Comparison of ENCODE assay signal across 3 worm cellular contexts in genomic region chrII:4341484-4341883, ce11.
A peak's percentile ranks its signal among the peaks of the same experiment; 100 is the strongest.
TF ChIP-seq lines count a peak whose summit lies in the region.

No protein-coding gene starts in this region.

TF ChIP-seq in whole organism, L3 larva, 47 proteins besides CTCF, POLR2A, EP300 and RAD21:
- TF ChIP-seq nhr-76 (tag; optimal IDR thresholded peaks at IDR 0.05; lab: Kevin White, UChicago) (no peak), nfya-1 (tag; optimal IDR thresholded peaks at IDR 0.05; lab: Kevin White, UChicago; ENCODE audit: insufficient read depth) (peak; percentile 99)

TF ChIP-seq in whole organism, late embryonic, 69 proteins besides CTCF, POLR2A, EP300 and RAD21:
- TF ChIP-seq pha-4 (tag; optimal IDR thresholded peaks at IDR 0.05; lab: Kevin White, UChicago) (no peak), hlh-8 (tag; optimal IDR thresholded peaks at IDR 0.05; lab: Kevin White, UChicago) (no peak), K02D7.2 (tag; optimal IDR thresholded peaks at IDR 0.05; lab: Kevin White, UChicago) (no peak), ceh-31 (tag; optimal IDR thresholded peaks at IDR 0.05; lab: Kevin White, UChicago) (no peak), tbx-2 (tag; optimal IDR thresholded peaks at IDR 0.05; lab: Kevin White, UChicago) (no peak), ceh-24 (tag; optimal IDR thresholded peaks at IDR 0.05; lab: Kevin White, UChicago) (no peak), hlh-15 (tag; optimal IDR thresholded peaks at IDR 0.05; lab: Kevin White, UChicago) (no peak), nfya-1 (tag; optimal IDR thresholded peaks at IDR 0.05; lab: Kevin White, UChicago) (peak; percentile 98)

TF ChIP-seq in whole organism, young adult, 124 proteins besides CTCF, POLR2A, EP300 and RAD21:
- TF ChIP-seq aptf-3 (GFP tag; IDR thresholded peaks at IDR 0.05; lab: Robert Waterston, UW) (no peak), nfyb-1 (GFP tag; IDR thresholded peaks at IDR 0.05; lab: Robert Waterston, UW) (peak; percentile 90)
